Worm (Caenorhabditis elegans) whole organism, early embryonic: Measurements from ENCODE around the gene F22E5.6.
"Not testable (repeated sequence)": the region's sequence is repeated elsewhere in the genome, so short reads cannot be mapped to it uniquely, and the experiment has no call there.

Experiments
- B0310.2 ChIP-seq: sonication (generic microtip); optimal IDR thresholded peaks from 2 replicates; lab custom pipeline; 2016; ENCODE audit warnings: mild to moderate bottlenecking, missing genetic modification characterization, missing compliant biosample characterization
- F13C5.2 ChIP-seq: sonication (generic microtip); optimal IDR thresholded peaks from 2 replicates; lab custom pipeline; 2017; ENCODE audit warnings: mild to moderate bottlenecking, missing genetic modification characterization, inconsistent platforms, missing compliant biosample characterization
- aly-1 ChIP-seq: sonication (generic microtip); optimal IDR thresholded peaks from 2 replicates; lab custom pipeline; 2016; ENCODE audit warnings: missing genetic modification characterization, missing compliant biosample characterization
- ama-1 ChIP-seq: fragments of 150-350 bp; optimal IDR thresholded peaks from 2 replicates; lab custom pipeline; 2014
- ceh-13 ChIP-seq: fragments of 200-800 bp; sonication (Bioruptor generic); optimal IDR thresholded peaks from 2 replicates; lab custom pipeline; 2018; ENCODE audit warnings: mild to moderate bottlenecking, missing genetic modification characterization, missing compliant biosample characterization
- ceh-36 ChIP-seq: sonication (generic microtip); optimal IDR thresholded peaks from 2 replicates; lab custom pipeline; 2016; ENCODE audit warnings: missing genetic modification characterization, inconsistent platforms, missing compliant biosample characterization
- ets-7 ChIP-seq: sonication (generic microtip); optimal IDR thresholded peaks from 2 replicates; lab custom pipeline; 2016; ENCODE audit warnings: missing genotype, missing genetic modification characterization, missing compliant biosample characterization
- flt-1 ChIP-seq: fragments of 200-800 bp; sonication (Bioruptor generic); IDR thresholded peaks from 2 replicates; pipeline ENCODE4 v1.3.6; 2022; ENCODE audit warnings: missing genetic modification characterization, missing compliant biosample characterization
- hmbx-1 ChIP-seq: sonication (generic microtip); optimal IDR thresholded peaks from 2 replicates; lab custom pipeline; 2016; ENCODE audit warnings: mild to moderate bottlenecking, missing genetic modification characterization, missing compliant biosample characterization
- hmg-4 ChIP-seq: fragments of 200-800 bp; sonication (Bioruptor generic); optimal IDR thresholded peaks from 2 replicates; lab custom pipeline; 2018; ENCODE audit warnings: mild to moderate bottlenecking, missing genetic modification characterization, missing compliant biosample characterization
- hnd-1 ChIP-seq: sonication (generic microtip); optimal IDR thresholded peaks from 2 replicates; lab custom pipeline; 2016; ENCODE audit warnings: missing genetic modification characterization, missing compliant biosample characterization
- pes-1 ChIP-seq: fragments of 200-800 bp; sonication (Bioruptor generic); IDR thresholded peaks from 2 replicates; pipeline ENCODE4 v1.3.6; 2022; ENCODE audit warnings: missing genetic modification reagents, missing genetic modification characterization, missing compliant biosample characterization
- scrt-1 ChIP-seq: fragments of 200-800 bp; sonication (Bioruptor generic); IDR thresholded peaks from 2 replicates; pipeline ENCODE4 v1.3.6; 2022; ENCODE audit warnings: missing genetic modification characterization, missing compliant biosample characterization
- sea-1 ChIP-seq: fragments of 200-800 bp; sonication (Bioruptor generic); conservative IDR thresholded peaks from 2 replicates; pipeline ENCODE4 v1.3.6; 2022; ENCODE audit warnings: missing genetic modification characterization, missing compliant biosample characterization
- tbx-11 ChIP-seq: fragments of 200-800 bp; sonication (Bioruptor generic); IDR thresholded peaks from 2 replicates; pipeline ENCODE4 v1.3.6; 2022; ENCODE audit warnings: missing genetic modification characterization, missing compliant biosample characterization
- tbx-37 ChIP-seq: fragments of 200-800 bp; sonication (Bioruptor generic); conservative IDR thresholded peaks from 2 replicates; pipeline ENCODE4 v1.3.6; 2022; ENCODE audit warnings: missing genetic modification reagents, missing genetic modification characterization, missing compliant biosample characterization
- tra-4 ChIP-seq: sonication (generic microtip); optimal IDR thresholded peaks from 2 replicates; lab custom pipeline; 2017; ENCODE audit warnings: missing genetic modification characterization, missing compliant biosample characterization

F22E5.6 gene

ce11 chrII:2681118-2681517 lies 31.5 kb downstream of the F22E5.6 start, which contains the start of gene F34D6.1:
Gene F34D6.1, minus strand, starts transcription at chrII:2681218.
- TF ChIP-seq tbx-11 (GFP tag; lab: Robert Waterston, UW) (no peak), tra-4 (tag; lab: Kevin White, UChicago) (no peak), scrt-1 (no peak), ets-7 (tag; lab: Kevin White, UChicago) (no peak), ceh-36 (tag; lab: Kevin White, UChicago) (no peak), hmg-4 (GFP tag; lab: Kevin White, UChicago) (no peak), sea-1 (no peak), ama-1 (lab: Kevin White, UChicago) (no peak), B0310.2 (tag; lab: Kevin White, UChicago) (no peak), hmbx-1 (tag; lab: Kevin White, UChicago) (no peak), flt-1 (GFP tag; lab: Robert Waterston, UW) (no peak), aly-1 (tag; lab: Kevin White, UChicago) (no peak), F13C5.2 (tag; lab: Kevin White, UChicago) (no peak), tbx-37 (GFP tag; lab: Robert Waterston, UW) (no peak)

- TF ChIP-seq B0310.2 (tag; lab: Kevin White, UChicago) (no peak), ets-7 (tag; lab: Kevin White, UChicago) (no peak), ama-1 (lab: Kevin White, UChicago) (no peak), tra-4 (tag; lab: Kevin White, UChicago) (no peak), ceh-36 (tag; lab: Kevin White, UChicago) (no peak)
Observed at ce11 chrII:2684208-2684607, 34.6 kb downstream of the F22E5.6 start, which contains the start of gene ceh-87. Gene ceh-87, minus strand, starts transcription at chrII:2684308.

DNA sequence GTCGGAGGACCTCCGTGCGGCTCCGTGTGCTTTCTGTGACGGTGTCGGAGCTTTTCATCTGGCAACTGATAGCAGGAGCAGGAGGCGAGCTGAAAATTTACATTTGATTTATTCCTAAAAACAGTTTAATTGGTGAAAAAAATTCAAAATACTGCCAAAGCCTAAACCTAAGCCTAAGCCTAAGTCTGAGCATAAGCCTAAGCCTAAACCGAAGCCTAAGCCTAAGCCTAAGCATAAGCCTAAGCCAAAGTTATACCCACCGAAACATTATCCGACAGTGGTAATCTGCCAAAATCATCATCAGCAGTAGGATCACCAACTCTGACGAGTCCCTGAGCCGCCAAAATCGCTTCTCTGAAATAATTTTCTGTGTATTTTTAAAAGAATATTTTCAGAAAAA lies 35.1 kb downstream of the F22E5.6 start:
- TF ChIP-seq scrt-1 (no peak), ets-7 (tag; lab: Kevin White, UChicago) (no peak), tbx-11 (GFP tag; lab: Robert Waterston, UW) (no peak), F13C5.2 (tag; lab: Kevin White, UChicago) (no peak), ceh-36 (tag; lab: Kevin White, UChicago) (no peak), flt-1 (GFP tag; lab: Robert Waterston, UW) (no peak), hmg-4 (GFP tag; lab: Kevin White, UChicago) (no peak), tbx-37 (GFP tag; lab: Robert Waterston, UW) (no peak), pes-1 (no peak), sea-1 (no peak), ceh-13 (GFP tag; lab: Kevin White, UChicago) (no peak)

DNA sequence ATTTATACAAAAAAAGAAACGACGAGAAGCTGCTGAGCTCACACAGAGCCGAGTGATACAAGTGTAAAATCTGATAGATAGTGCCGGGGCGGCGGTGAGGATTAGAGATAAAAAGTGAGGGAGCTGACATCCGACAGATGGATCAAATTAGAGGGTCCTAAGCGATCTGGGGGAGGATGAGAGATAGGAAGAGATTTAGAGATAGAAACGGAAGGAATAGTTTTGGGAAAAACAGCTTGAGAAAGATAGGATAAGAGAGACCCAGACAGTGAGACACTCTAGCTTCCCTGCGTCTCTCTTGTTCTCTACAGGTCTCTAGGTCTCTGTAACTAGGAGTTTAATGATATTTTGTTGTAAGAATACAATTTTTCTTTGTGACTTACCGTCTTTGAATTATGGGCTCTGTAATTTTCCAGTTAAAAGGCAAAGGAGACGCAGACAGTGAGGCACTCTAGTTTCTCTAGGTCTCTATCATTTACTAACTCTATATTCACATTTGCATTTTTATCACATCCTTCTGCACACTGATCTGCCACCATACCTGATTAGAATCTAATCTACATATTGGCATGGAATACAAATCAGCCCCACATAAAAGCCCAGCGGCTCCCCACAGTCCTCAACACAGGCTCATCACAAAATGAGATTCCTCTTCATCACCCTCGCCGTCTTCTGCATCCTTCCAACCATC lies 37.5 kb downstream of the F22E5.6 start, which contains the start of the genes sup-9 and nspf-1:
sup-9 (minus strand) TSS at position 43 of the 691 bp plus-strand sequence.
nspf-1 (plus strand) TSS at position 641 of the 691 bp plus-strand sequence.
- TF ChIP-seq scrt-1 (no peak), F13C5.2 (tag; lab: Kevin White, UChicago) (no peak), ama-1 (lab: Kevin White, UChicago) (no peak), tra-4 (tag; lab: Kevin White, UChicago) (no peak)

ce11 chrII:2688616-2689015 lies 39.0 kb downstream of the F22E5.6 start, which contains the start of gene nspf-2:
Gene nspf-2, plus strand, starts transcription at chrII:2688916.
- TF ChIP-seq sea-1; F13C5.2 (tag; lab: Kevin White, UChicago); hnd-1 (tag; lab: Kevin White, UChicago): not testable (repeated sequence)

- TF ChIP-seq tbx-11 (GFP tag; lab: Robert Waterston, UW): no peak
- no peak for TF ChIP-seq ceh-36 (tag; lab: Kevin White, UChicago)
- TF ChIP-seq hnd-1 (tag; lab: Kevin White, UChicago): no peak
- TF ChIP-seq aly-1 (tag; lab: Kevin White, UChicago): no peak
- TF ChIP-seq flt-1 (GFP tag; lab: Robert Waterston, UW): no peak
- TF ChIP-seq hmbx-1 (tag; lab: Kevin White, UChicago): no peak
- no peak for TF ChIP-seq tra-4 (tag; lab: Kevin White, UChicago)
- no peak for TF ChIP-seq ama-1 (lab: Kevin White, UChicago)
- TF ChIP-seq B0310.2 (tag; lab: Kevin White, UChicago): no peak
- no peak for TF ChIP-seq tbx-37 (GFP tag; lab: Robert Waterston, UW)
Observed at ce11 chrII:2690080-2690479, 40.4 kb downstream of the F22E5.6 start, which contains the start of gene nspf-3. Gene nspf-3, minus strand, starts transcription at chrII:2690180.

ce11 chrII:2692476-2692875 lies 42.8 kb downstream of the F22E5.6 start, which contains the start of gene set-11:
Gene set-11, minus strand, starts transcription at chrII:2692576.
- TF ChIP-seq ama-1 (lab: Kevin White, UChicago) (no peak), hmg-4 (GFP tag; lab: Kevin White, UChicago) (no peak), aly-1 (tag; lab: Kevin White, UChicago) (no peak), hmbx-1 (tag; lab: Kevin White, UChicago) (no peak), tbx-11 (GFP tag; lab: Robert Waterston, UW) (no peak), tbx-37 (GFP tag; lab: Robert Waterston, UW) (no peak), scrt-1 (no peak), ets-7 (tag; lab: Kevin White, UChicago) (no peak), pes-1 (no peak)

ce11 chrII:2695079-2695478 lies 45.4 kb downstream of the F22E5.6 start:
- TF ChIP-seq hnd-1 (tag; lab: Kevin White, UChicago) (no peak), tra-4 (tag; lab: Kevin White, UChicago) (no peak), flt-1 (GFP tag; lab: Robert Waterston, UW) (no peak), ama-1 (lab: Kevin White, UChicago) (no peak), ets-7 (tag; lab: Kevin White, UChicago) (no peak), ceh-36 (tag; lab: Kevin White, UChicago) (no peak), hmg-4 (GFP tag; lab: Kevin White, UChicago) (no peak), tbx-37 (GFP tag; lab: Robert Waterston, UW) (no peak), hmbx-1 (tag; lab: Kevin White, UChicago) (no peak), B0310.2 (tag; lab: Kevin White, UChicago) (no peak), tbx-11 (GFP tag; lab: Robert Waterston, UW) (no peak), pes-1 (no peak), sea-1 (no peak), scrt-1 (no peak), F13C5.2 (tag; lab: Kevin White, UChicago) (no peak), ceh-13 (GFP tag; lab: Kevin White, UChicago) (no peak), aly-1 (tag; lab: Kevin White, UChicago) (no peak)
